Fruit fly (Drosophila melanogaster) whole organism, pupa: ENCODE results near the gene CG31326.
A peak's percentile ranks its signal among the peaks of the same experiment; 100 is the strongest.

ENCODE experiments used
- CG10348 ChIP-seq: fragments of 200-800 bp; sonication (Bioruptor generic); IDR thresholded peaks from 2 replicates; pipeline ENCODE4 v1.3.6; 2022; ENCODE audit warnings: missing biosample characterization, missing genetic modification characterization
- CG12605 ChIP-seq: fragments of 200-800 bp; sonication (Bioruptor generic); IDR thresholded peaks from 2 replicates; pipeline ENCODE4 v1.3.6; 2022; ENCODE audit warnings: missing biosample characterization, missing genetic modification characterization
- CG13204 ChIP-seq: fragments of 200-800 bp; sonication (Bioruptor generic); optimal IDR thresholded peaks from 2 replicates; lab custom pipeline; 2018; ENCODE audit warnings: missing biosample characterization, mild to moderate bottlenecking, missing genetic modification characterization, moderate library complexity
- CG14655 ChIP-seq: fragments of 200-800 bp; sonication (Bioruptor generic); optimal IDR thresholded peaks from 3 replicates; lab custom pipeline; 2017; ENCODE audit warnings: mild to moderate bottlenecking, missing biosample characterization, missing genetic modification reagents, missing genetic modification characterization
- CG15710 ChIP-seq: fragments of 200-800 bp; sonication (Bioruptor generic); optimal IDR thresholded peaks from 2 replicates; lab custom pipeline; 2018; ENCODE audit warnings: missing biosample characterization, mild to moderate bottlenecking, missing genetic modification characterization, moderate library complexity
- CG17806 ChIP-seq: fragments of 200-800 bp; sonication (Bioruptor generic); optimal IDR thresholded peaks from 2 replicates; lab custom pipeline; 2018; ENCODE audit warnings: missing biosample characterization, mild to moderate bottlenecking, missing genetic modification characterization, moderate library complexity
- CG32121 ChIP-seq: fragments of 200-800 bp; sonication (Bioruptor generic); IDR thresholded peaks from 2 replicates; pipeline ENCODE4 v1.3.6; 2022; ENCODE audit warnings: missing biosample characterization, missing genetic modification characterization
- CG34367 ChIP-seq: fragments of 200-800 bp; sonication (Bioruptor generic); optimal IDR thresholded peaks from 2 replicates; lab custom pipeline; 2018; ENCODE audit warnings: missing biosample characterization, mild to moderate bottlenecking, missing genetic modification characterization
- CG4496 ChIP-seq: fragments of 200-800 bp; sonication (Bioruptor generic); IDR thresholded peaks from 3 replicates; pipeline ENCODE4 v1.3.6; 2022; ENCODE audit warnings: missing biosample characterization, missing genetic modification characterization
- CG8159 ChIP-seq: fragments of 200-800 bp; sonication (Bioruptor generic); optimal IDR thresholded peaks from 3 replicates; lab custom pipeline; 2018; ENCODE audit warnings: missing biosample characterization, mild to moderate bottlenecking, missing genetic modification characterization, moderate library complexity
- CG8301 ChIP-seq: fragments of 200-800 bp; sonication (Bioruptor generic); optimal IDR thresholded peaks from 2 replicates; lab custom pipeline; 2018; ENCODE audit warnings: missing biosample characterization, mild to moderate bottlenecking, missing genetic modification characterization
- CG9948 ChIP-seq: fragments of 200-800 bp; sonication (Bioruptor generic); optimal IDR thresholded peaks from 2 replicates; lab custom pipeline; 2018; ENCODE audit warnings: missing biosample characterization, mild to moderate bottlenecking, missing genetic modification characterization, moderate library complexity
- D1 ChIP-seq: fragments of 200-800 bp; sonication (Bioruptor generic); optimal IDR thresholded peaks from 2 replicates; lab custom pipeline; 2018; ENCODE audit warnings: missing biosample characterization, mild to moderate bottlenecking, missing genetic modification characterization, moderate library complexity
- EcR ChIP-seq: fragments of 200-800 bp; sonication (Bioruptor generic); optimal IDR thresholded peaks from 3 replicates; lab custom pipeline; 2019; ENCODE audit warnings: missing biosample characterization, missing genetic modification characterization, mild to moderate bottlenecking, moderate library complexity, missing genetic modification reagents
- Ets98B ChIP-seq: fragments of 200-800 bp; sonication (Bioruptor generic); IDR thresholded peaks from 2 replicates; pipeline ENCODE4 v1.3.6; 2022; ENCODE audit warnings: missing biosample characterization, missing genetic modification characterization
- Pif1A ChIP-seq: fragments of 200-800 bp; sonication (Bioruptor generic); optimal IDR thresholded peaks from 3 replicates; lab custom pipeline; 2016; ENCODE audit warnings: missing biosample characterization, missing genetic modification characterization
- Pif1B ChIP-seq: fragments of 200-800 bp; sonication (Bioruptor generic); optimal IDR thresholded peaks from 3 replicates; lab custom pipeline; 2016; ENCODE audit warnings: missing biosample characterization, missing genetic modification characterization
- Snoo ChIP-seq: fragments of 200-800 bp; sonication (Bioruptor generic); optimal IDR thresholded peaks from 3 replicates; lab custom pipeline; 2017; ENCODE audit warnings: missing biosample characterization, mild to moderate bottlenecking, missing genetic modification characterization, inconsistent platforms
- fd96Ca ChIP-seq: fragments of 200-800 bp; sonication (Bioruptor generic); IDR thresholded peaks from 3 replicates; pipeline ENCODE4 v1.3.6; 2022; ENCODE audit warnings: missing biosample characterization, missing genetic modification characterization
- gl ChIP-seq: fragments of 200-800 bp; sonication (Bioruptor generic); optimal IDR thresholded peaks from 2 replicates; lab custom pipeline; 2018; ENCODE audit warnings: missing biosample characterization, mild to moderate bottlenecking, missing genetic modification characterization
- rn ChIP-seq: fragments of 200-800 bp; sonication (Bioruptor generic); IDR thresholded peaks from 2 replicates; pipeline ENCODE4 v1.3.6; 2022; ENCODE audit warnings: missing biosample characterization, missing genetic modification characterization

Gene CG31326

dm6 chr3R:14229045-14229444 lies 9.0 kb upstream of the CG31326 start, which contains the start of gene CG9624:
TSS of gene CG9624 (minus strand) at chr3R:14229145.
- TF ChIP-seq D1 (tag; lab: Kevin White, UChicago) (no peak), Pif1A (no peak), fd96Ca (no peak), CG14655 (GFP tag; lab: Kevin White, UChicago) (no peak), rn (GFP tag; lab: Robert Waterston, UW) (no peak), CG9948 (tag; lab: Kevin White, UChicago) (no peak), Pif1B (GFP tag; lab: Kevin White, UChicago) (no peak), CG8159 (tag; lab: Kevin White, UChicago) (no peak), Snoo (tag; lab: Kevin White, UChicago) (no peak), CG12605 (no peak), CG15710 (tag; lab: Kevin White, UChicago) (no peak), CG17806 (tag; lab: Kevin White, UChicago) (no peak), Ets98B (GFP tag; lab: Robert Waterston, UW) (no peak), CG13204 (no peak), gl (tag; lab: Kevin White, UChicago) (no peak), CG4496 (no peak), CG8301 (tag; lab: Kevin White, UChicago) (no peak), EcR (GFP tag; lab: Kevin White, UChicago) (no peak), CG34367 (no peak)

- no peak for TF ChIP-seq D1 (tag; lab: Kevin White, UChicago)
- no peak for TF ChIP-seq CG9948 (tag; lab: Kevin White, UChicago)
- no peak for TF ChIP-seq CG14655 (GFP tag; lab: Kevin White, UChicago)
- TF ChIP-seq CG12605 = no peak
- no peak for TF ChIP-seq CG17806 (tag; lab: Kevin White, UChicago)
- no peak for TF ChIP-seq gl (tag; lab: Kevin White, UChicago)
- TF ChIP-seq CG34367 = no peak
- TF ChIP-seq CG8159 (tag; lab: Kevin White, UChicago) = no peak
- no peak for TF ChIP-seq CG8301 (tag; lab: Kevin White, UChicago)
- no peak for TF ChIP-seq Snoo (tag; lab: Kevin White, UChicago)
- TF ChIP-seq Pif1A = no peak
- TF ChIP-seq CG13204 = no peak
- TF ChIP-seq Pif1B (GFP tag; lab: Kevin White, UChicago) = no peak
These were observed 6.7 kb upstream of the CG31326 start, which contains the start of gene CG9631 for dm6 chr3R:14226662-14227061. TSS of gene CG9631 (minus strand) at chr3R:14226762.

- TF ChIP-seq rn (GFP tag; lab: Robert Waterston, UW) (no peak), CG12605 (no peak), CG8159 (tag; lab: Kevin White, UChicago) (peak; percentile 40), Pif1B (GFP tag; lab: Kevin White, UChicago) (no peak), EcR (GFP tag; lab: Kevin White, UChicago) (no peak), Snoo (tag; lab: Kevin White, UChicago) (no peak), CG8301 (tag; lab: Kevin White, UChicago) (peak; percentile 45), CG9948 (tag; lab: Kevin White, UChicago) (no peak), Ets98B (GFP tag; lab: Robert Waterston, UW) (no peak), CG32121 (GFP tag; lab: Robert Waterston, UW) (no peak), CG34367 (no peak), CG10348 (no peak), gl (tag; lab: Kevin White, UChicago) (no peak), fd96Ca (no peak), CG15710 (tag; lab: Kevin White, UChicago) (no peak), CG14655 (GFP tag; lab: Kevin White, UChicago) (peak; percentile 52), CG17806 (tag; lab: Kevin White, UChicago) (no peak), Pif1A (no peak)
- TF ChIP-seq, all 21 proteins: peak for 3
These were observed 4.1 kb upstream of the CG31326 start, which contains the start of gene Sp212 for dm6 chr3R:14224105-14224574. TSS of gene Sp212 (minus strand) at chr3R:14224155.

dm6 chr3R:14221484-14221883 lies 1.5 kb upstream of the CG31326 start, which contains the start of gene CG33109:
TSS of gene CG33109 (minus strand) at chr3R:14221584.
- TF ChIP-seq CG10348 = no peak
- no peak for TF ChIP-seq Pif1B (GFP tag; lab: Kevin White, UChicago)
- no peak for TF ChIP-seq gl (tag; lab: Kevin White, UChicago)
- no peak for TF ChIP-seq CG8159 (tag; lab: Kevin White, UChicago)
- no peak for TF ChIP-seq Snoo (tag; lab: Kevin White, UChicago)
- no peak for TF ChIP-seq D1 (tag; lab: Kevin White, UChicago)
- TF ChIP-seq CG34367 = no peak
- TF ChIP-seq CG8301 (tag; lab: Kevin White, UChicago) = no peak
- TF ChIP-seq EcR (GFP tag; lab: Kevin White, UChicago) = no peak
- TF ChIP-seq CG32121 (GFP tag; lab: Robert Waterston, UW) = no peak
- no peak for TF ChIP-seq CG14655 (GFP tag; lab: Kevin White, UChicago)
- TF ChIP-seq Pif1A = no peak
- no peak for TF ChIP-seq CG15710 (tag; lab: Kevin White, UChicago)
- no peak for TF ChIP-seq Ets98B (GFP tag; lab: Robert Waterston, UW)
- no peak for TF ChIP-seq rn (GFP tag; lab: Robert Waterston, UW)
- no peak for TF ChIP-seq CG17806 (tag; lab: Kevin White, UChicago)
- TF ChIP-seq fd96Ca = no peak
- TF ChIP-seq, all 21 proteins: peak for 0

dm6 chr3R:14217839-14218238 lies 2.2 kb downstream of the CG31326 start, which contains the start of gene CG9649:
TSS of gene CG9649 (minus strand) at chr3R:14217882.
- TF ChIP-seq Ets98B (GFP tag; lab: Robert Waterston, UW) = peak; percentile 32; the same call in 1 of the 2 replicates
- no peak for TF ChIP-seq CG8159 (tag; lab: Kevin White, UChicago)
- TF ChIP-seq CG34367 = no peak
- no peak for TF ChIP-seq CG17806 (tag; lab: Kevin White, UChicago)
- TF ChIP-seq CG4496 = peak; percentile 63; the same call in 1 of the 3 replicates
- TF ChIP-seq fd96Ca = peak; percentile 46; the same call in 1 of the 3 replicates
- TF ChIP-seq CG14655 (GFP tag; lab: Kevin White, UChicago) = no peak
- TF ChIP-seq CG32121 (GFP tag; lab: Robert Waterston, UW) = peak; percentile 39; the same call in 1 of the 2 replicates
